Fruit fly (Drosophila melanogaster) S2 (cell line): Measurements from ENCODE around the gene mira.

Experiments used
- CG8478 ChIP-seq: fragments of >200 bp; optimal IDR thresholded peaks from 2 replicates; lab custom pipeline; 2018
- CTCF ChIP-seq, 2 experiments: fragments of >200 bp; optimal IDR thresholded peaks; 2 replicates each; lab custom pipeline; 2018

Gene mira

DNA sequence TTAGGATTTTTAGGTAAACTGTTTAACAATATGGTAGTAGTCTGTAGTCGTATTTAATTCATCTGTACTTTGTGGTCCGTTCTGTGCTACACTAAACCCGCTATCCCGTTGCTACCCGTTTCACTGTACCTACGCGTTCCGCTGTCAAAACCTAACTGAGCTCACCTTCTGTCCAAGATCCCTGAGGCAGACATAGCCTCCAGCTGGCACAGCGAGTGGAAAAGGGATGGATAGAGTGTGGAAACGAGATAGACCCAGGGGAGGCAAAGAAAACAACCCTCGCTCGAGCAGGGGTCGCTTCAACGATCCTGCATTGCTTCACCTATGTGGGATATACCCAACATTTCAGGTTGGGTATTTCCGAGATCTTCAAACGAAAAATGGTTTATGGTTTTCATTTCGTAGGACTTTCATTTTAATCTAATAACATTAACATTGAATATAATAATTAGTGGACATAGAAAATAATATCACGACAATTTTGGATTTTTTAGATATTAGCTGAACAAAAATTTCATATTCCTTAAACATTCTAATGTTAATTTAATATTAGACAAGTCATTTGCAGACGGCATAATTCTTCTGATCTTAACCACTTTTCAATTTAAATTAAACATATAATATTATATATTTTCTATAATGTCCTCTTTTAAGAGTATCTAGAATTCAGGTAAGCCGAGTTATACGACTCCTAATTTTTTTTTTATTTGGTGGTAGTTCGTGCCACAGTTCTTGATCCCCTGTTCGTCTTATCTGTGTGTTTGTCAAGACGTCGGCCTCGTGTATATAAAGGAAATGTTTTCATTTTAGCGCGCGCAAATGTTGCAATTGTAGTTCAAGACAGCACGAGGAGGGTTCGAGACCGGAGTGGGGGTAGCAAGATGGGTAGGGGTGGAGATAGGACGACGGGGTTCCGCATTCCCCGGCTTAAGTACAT lies at the start of gene mira:
mira (minus strand) TSS at position 281 of the 937 bp plus-strand sequence.
- no peak for TF ChIP-seq CTCF (optimal IDR thresholded peaks at IDR 0.05; lab: Kevin White, UChicago)
- TF ChIP-seq CG8478: no peak

dm6 chr3R:19972598-19972997 lies 37.7 kb upstream of the mira start, which contains the start of gene CG31213:
TSS of gene CG31213 (plus strand) at chr3R:19972898.
- TF ChIP-seq CG8478 (no peak), CTCF (optimal IDR thresholded peaks at IDR 0.05; lab: Kevin White, UChicago) (no peak)

DNA sequence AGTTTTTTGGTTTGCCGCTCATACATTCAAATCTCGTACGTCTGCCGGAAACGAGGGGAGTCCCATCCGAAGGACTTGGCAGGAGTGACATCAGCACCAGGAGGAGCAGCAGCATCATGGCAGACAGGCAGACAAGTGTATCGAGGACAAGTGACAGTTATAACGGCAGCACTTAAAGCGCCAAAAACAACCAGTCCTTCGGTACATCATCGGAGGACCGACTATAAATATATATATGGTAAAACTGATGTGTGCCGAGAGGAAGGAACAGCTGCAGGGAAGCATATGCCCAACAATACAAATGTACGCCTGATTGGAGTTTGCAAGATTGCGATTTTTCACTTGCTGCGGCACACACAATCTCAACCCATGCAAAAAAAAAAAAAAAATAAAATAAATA lies 33.8 kb upstream of the mira start:
- TF ChIP-seq CTCF (optimal IDR thresholded peaks at IDR 0.05; lab: Kevin White, UChicago): no peak
- TF ChIP-seq CG8478: no peak

- TF ChIP-seq CG8478 (no peak), CTCF (optimal IDR thresholded peaks at IDR 0.05; lab: Kevin White, UChicago) (no peak)
Observed at dm6 chr3R:19948143-19948542, 13.2 kb upstream of the mira start, which contains the start of gene CG4783. TSS of gene CG4783 (plus strand) at chr3R:19948443.

dm6 chr3R:19942312-19942711 lies 7.4 kb upstream of the mira start, which contains the start of gene CG46042:
TSS of gene CG46042 (minus strand) at chr3R:19942412.
- TF ChIP-seq CTCF (optimal IDR thresholded peaks at IDR 0.05; lab: Kevin White, UChicago): no peak
- TF ChIP-seq CG8478: no peak

DNA sequence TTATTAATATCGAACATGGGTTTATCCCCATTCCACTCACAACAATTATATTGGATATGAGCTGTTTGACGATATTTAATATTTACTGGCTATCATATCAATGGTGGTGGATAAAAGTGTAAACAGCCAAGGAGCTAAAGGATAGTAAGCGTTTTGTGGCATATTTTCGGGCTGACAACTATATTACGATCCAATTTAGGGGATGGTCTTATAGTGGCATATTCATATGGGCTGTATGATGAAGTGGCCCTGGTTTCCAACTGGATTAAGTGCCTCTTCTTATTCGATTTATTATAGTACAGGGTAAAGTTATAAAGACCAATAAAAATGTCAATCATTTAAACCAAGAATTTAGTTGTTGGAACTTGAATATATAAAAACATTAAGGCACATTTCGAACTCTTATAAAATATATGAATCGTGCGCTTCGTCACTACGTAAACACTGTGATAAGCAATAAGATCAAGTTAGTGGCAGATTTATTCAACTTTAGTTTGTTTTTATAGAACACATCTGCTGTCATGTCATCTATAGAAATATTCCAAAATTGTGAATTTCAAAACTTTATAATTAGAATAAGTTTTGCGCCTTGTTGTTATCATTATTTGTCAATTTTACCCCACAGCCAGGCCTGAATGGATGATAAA lies 4.1 kb upstream of the mira start:
- TF ChIP-seq CTCF (optimal IDR thresholded peaks at IDR 0.05; lab: Kevin White, UChicago): peak; percentile 33 to 43
- no peak for TF ChIP-seq CG8478

DNA sequence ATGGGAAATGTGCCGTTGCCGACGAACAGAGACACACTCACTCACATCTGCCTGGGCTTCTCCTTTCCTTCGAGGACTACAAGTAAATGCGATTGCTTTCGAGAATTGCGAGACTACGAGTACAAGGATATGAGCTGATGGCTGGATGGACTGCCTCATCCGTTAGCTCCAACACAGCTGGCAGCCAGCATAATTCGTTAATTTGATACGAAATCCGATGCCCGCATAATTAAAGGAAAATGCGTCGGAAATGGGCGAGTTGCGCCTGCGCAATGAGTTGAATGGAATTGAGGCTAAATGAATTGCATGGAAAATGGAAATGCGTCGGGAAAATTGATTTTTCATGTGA lies 831 bp upstream of the mira start:
- TF ChIP-seq CTCF (optimal IDR thresholded peaks at IDR 0.05; lab: Kevin White, UChicago): no peak
- TF ChIP-seq CG8478: no peak

dm6 chr3R:19932169-19932568 lies 2.8 kb downstream of the mira start:
- TF ChIP-seq CG8478 (no peak), CTCF (optimal IDR thresholded peaks at IDR 0.05; lab: Kevin White, UChicago) (no peak)

DNA sequence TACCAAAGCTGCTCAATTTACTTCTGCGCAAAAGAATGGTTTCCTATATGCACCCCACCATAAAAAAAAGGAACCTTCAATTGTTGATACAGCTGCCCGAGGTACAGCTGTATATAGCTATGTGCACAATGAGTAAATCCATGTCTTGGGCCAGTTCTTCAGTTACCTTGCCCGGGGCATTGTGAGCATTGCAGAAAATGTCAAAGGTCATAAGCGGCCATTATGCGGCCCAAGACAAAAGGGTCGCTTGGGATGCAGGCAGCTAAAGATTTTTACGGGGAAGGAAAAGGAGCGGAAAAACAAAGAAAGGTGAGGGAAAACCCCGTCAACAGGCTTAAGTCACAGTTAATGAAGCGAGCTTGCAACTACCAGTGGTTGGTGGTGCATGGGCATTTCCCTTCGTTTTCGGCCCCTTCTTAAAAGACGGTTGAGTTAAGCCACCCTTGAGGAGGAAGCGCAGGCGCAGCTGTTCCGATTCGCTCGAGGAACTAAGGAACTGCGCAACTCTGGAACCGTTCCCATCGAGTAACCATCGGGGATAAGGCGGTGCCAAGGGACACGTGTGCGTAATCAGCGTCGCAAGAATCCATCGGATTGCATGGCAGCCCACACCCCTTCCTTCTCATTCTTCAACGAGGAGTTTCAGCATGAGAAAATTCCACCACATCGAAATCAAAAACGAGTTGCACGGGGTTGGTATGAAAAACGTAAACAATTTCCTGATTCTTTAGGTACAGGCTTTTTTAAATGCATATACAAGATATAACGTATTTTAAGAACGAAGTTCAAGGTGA lies 3.8 kb downstream of the mira start:
- no peak for TF ChIP-seq CG8478
- no peak for TF ChIP-seq CTCF (optimal IDR thresholded peaks at IDR 0.05; lab: Kevin White, UChicago)

DNA sequence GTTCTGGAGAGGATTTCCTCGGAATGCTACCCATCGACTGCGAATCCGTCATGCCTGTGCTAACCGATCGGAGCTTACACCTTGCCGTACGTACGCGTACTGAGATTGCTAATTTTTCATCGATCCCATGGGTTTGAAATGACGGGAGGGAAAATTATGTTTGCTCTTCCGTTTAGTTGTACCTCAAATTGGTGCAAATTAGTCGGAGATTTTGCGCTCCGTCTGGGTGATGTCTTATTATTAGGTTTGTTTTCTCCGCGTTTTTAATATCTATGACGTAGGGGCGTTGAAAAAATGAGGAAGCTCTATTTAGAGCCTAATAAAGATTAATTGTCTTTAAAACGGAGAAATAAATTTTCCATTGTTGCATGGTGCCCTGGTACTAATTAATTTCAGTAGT lies 6.4 kb downstream of the mira start, which contains the start of gene CG4459:
CG4459 (minus strand) TSS at position 101 of the 400 bp plus-strand sequence.
- TF ChIP-seq CG8478 (no peak), CTCF (optimal IDR thresholded peaks at IDR 0.05; lab: Kevin White, UChicago) (no peak)

dm6 chr3R:19925271-19925670 lies 9.6 kb downstream of the mira start, which contains the start of gene CG4462:
TSS of gene CG4462 (minus strand) at chr3R:19925371.
- TF ChIP-seq CTCF (optimal IDR thresholded peaks at IDR 0.05; lab: Kevin White, UChicago) (no peak), CG8478 (no peak)

dm6 chr3R:19924331-19924730 lies 10.6 kb downstream of the mira start:
- TF ChIP-seq CTCF (optimal IDR thresholded peaks at IDR 0.05; lab: Kevin White, UChicago) (no peak), CG8478 (no peak)

dm6 chr3R:19918207-19918606 lies 16.7 kb downstream of the mira start, which contains the start of gene CG4770:
TSS of gene CG4770 (plus strand) at chr3R:19918507.
- no peak for TF ChIP-seq CTCF (optimal IDR thresholded peaks at IDR 0.05; lab: Kevin White, UChicago)
- no peak for TF ChIP-seq CG8478

DNA sequence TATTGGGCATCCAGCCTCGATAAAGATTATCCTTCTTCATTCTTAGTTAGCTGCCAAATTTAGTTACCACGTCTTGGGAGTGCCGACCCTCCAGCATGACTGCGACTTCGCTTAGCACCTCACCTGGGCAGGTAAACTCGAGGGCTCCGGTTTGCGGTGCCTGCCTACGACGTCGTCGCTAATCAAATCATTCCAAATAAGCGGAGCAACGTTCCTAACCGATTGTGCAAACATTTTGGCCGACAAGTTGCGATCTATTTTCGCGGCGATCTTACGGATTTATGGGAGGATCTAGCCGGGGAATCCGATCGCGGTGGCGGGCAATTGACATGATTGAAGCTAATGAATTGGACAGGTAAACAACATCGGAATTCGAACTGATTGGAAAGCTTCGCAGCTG lies 17.2 kb downstream of the mira start, which contains the start of gene CG4465:
CG4465 (minus strand) TSS at position 101 of the 400 bp plus-strand sequence.
- TF ChIP-seq CG8478: no peak
- TF ChIP-seq CTCF (optimal IDR thresholded peaks at IDR 0.05; lab: Kevin White, UChicago): no peak

DNA sequence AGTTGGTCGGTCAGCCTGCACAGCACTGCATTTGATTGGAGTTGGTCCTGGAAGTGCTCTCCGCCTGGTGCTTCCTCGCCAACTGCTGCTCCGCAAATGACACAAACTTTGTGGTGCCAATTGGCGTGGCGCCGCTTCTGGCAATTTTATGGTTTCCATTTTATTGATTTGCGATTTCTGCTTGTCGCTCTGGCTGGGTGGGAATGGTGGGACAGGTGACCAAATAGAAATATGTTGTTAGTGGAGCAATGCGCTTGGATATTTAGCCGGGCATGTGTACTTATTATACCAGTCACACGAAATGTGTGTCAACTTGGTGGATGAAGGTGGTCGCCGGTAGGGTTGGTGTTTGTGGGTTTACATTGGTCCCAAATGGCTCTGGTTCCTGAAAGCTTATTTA lies 19.6 kb downstream of the mira start, which contains the start of the genes Xport-A and Xport-B:
Xport-A (minus strand) TSS at position 101 of the 400 bp plus-strand sequence.
Xport-B (minus strand) TSS at position 101 of the 400 bp plus-strand sequence.
- TF ChIP-seq CG8478: no peak
- TF ChIP-seq CTCF (optimal IDR thresholded peaks at IDR 0.05; lab: Kevin White, UChicago): no peak
